Fruit fly (Drosophila melanogaster): ENCODE data around the gene Trmt61.
A peak's percentile ranks its signal among the peaks of the same experiment; 100 is the strongest.

Trmt61 gene

dm6 chr3R:26103440-26103839 is 44.1 kb downstream of the Trmt61 start (continued):
- TF ChIP-seq HmgZ (tag; optimal IDR thresholded peaks at IDR 0.05) (peak; percentile 62), CHES-1-like (GFP tag; optimal IDR thresholded peaks at IDR 0.05) (no peak), hkb (optimal IDR thresholded peaks at IDR 0.05) (no peak), hkb (GFP tag; IDR thresholded peaks at IDR 0.05) (no peak), Eip74EF (GFP tag; optimal IDR thresholded peaks at IDR 0.05) (peak in 1 of 2 experiments; percentile 56), chinmo (GFP tag; IDR thresholded peaks at IDR 0.05; ENCODE audit: partially characterized antibody) (peak; percentile 81; the same call in 2 of the 4 replicates), CG6654 (GFP tag; optimal IDR thresholded peaks at IDR 0.05) (no peak), CG7745 (tag; optimal IDR thresholded peaks at IDR 0.05) (no peak), HHEX (GFP tag; optimal IDR thresholded peaks at IDR 0.05) (no peak), Dek (tag; optimal IDR thresholded peaks at IDR 0.05) (peak; percentile 13), dysf (GFP tag; IDR thresholded peaks at IDR 0.05) (no peak), dan (GFP tag; IDR thresholded peaks at IDR 0.05) (no peak), fd64A (GFP tag; optimal IDR thresholded peaks at IDR 0.05) (no peak), pzg (GFP tag; optimal IDR thresholded peaks at IDR 0.05) (peak; percentile 46), CG15514 (GFP tag; optimal IDR thresholded peaks at IDR 0.05) (peak; percentile 3), CG17328 (GFP tag; IDR thresholded peaks at IDR 0.05) (no peak), nmo (GFP tag; optimal IDR thresholded peaks at IDR 0.05) (peak; percentile 6), CG12769 (tag; optimal IDR thresholded peaks at IDR 0.05) (no peak), tup (GFP tag; optimal IDR thresholded peaks at IDR 0.05) (no peak), CTCF (GFP tag; optimal IDR thresholded peaks at IDR 0.05) (peak; percentile 48), Ets97D (GFP tag; optimal IDR thresholded peaks at IDR 0.05) (peak; percentile 12), CoRest (tag; optimal IDR thresholded peaks at IDR 0.05) (peak; percentile 35), CG1603 (tag; optimal IDR thresholded peaks at IDR 0.05) (peak; percentile 31), CG1792 (GFP tag; optimal IDR thresholded peaks at IDR 0.05) (no peak), Gsc (GFP tag; IDR thresholded peaks at IDR 0.05) (no peak), Lhr (GFP tag; optimal IDR thresholded peaks at IDR 0.05) (peak; percentile 30), kni (GFP tag; optimal IDR thresholded peaks at IDR 0.05) (no peak), CG8290 (GFP tag; optimal IDR thresholded peaks at IDR 0.05) (no peak), CG8290 (tag; optimal IDR thresholded peaks at IDR 0.05) (peak in 1 of 2 experiments; percentile 17), sd (tag; optimal IDR thresholded peaks at IDR 0.05) (peak; percentile 94), Med (GFP tag) (peak; percentile 52), Gug (GFP tag; IDR thresholded peaks at IDR 0.05) (no peak), mam (GFP tag; optimal IDR thresholded peaks at IDR 0.05) (no peak), pan (optimal IDR thresholded peaks at IDR 0.05) (no peak), pan (GFP tag; optimal IDR thresholded peaks at IDR 0.05 in 1 of 2, IDR thresholded peaks at IDR 0.05 in 1 of 2) (no peak), CG34422 (GFP tag; IDR thresholded peaks at IDR 0.05) (no peak), Opbp (GFP tag; IDR thresholded peaks at IDR 0.05; ENCODE audit: partially characterized antibody) (peak; percentile 17; the same call in 1 of the 3 replicates), knrl (GFP tag; IDR thresholded peaks at IDR 0.05; ENCODE audit: partially characterized antibody) (peak; percentile 42; the same call in 1 of the 3 replicates), CG11504 (tag; optimal IDR thresholded peaks at IDR 0.05) (peak; percentile 65), D19B (GFP tag; optimal IDR thresholded peaks at IDR 0.05) (no peak)

DNA sequence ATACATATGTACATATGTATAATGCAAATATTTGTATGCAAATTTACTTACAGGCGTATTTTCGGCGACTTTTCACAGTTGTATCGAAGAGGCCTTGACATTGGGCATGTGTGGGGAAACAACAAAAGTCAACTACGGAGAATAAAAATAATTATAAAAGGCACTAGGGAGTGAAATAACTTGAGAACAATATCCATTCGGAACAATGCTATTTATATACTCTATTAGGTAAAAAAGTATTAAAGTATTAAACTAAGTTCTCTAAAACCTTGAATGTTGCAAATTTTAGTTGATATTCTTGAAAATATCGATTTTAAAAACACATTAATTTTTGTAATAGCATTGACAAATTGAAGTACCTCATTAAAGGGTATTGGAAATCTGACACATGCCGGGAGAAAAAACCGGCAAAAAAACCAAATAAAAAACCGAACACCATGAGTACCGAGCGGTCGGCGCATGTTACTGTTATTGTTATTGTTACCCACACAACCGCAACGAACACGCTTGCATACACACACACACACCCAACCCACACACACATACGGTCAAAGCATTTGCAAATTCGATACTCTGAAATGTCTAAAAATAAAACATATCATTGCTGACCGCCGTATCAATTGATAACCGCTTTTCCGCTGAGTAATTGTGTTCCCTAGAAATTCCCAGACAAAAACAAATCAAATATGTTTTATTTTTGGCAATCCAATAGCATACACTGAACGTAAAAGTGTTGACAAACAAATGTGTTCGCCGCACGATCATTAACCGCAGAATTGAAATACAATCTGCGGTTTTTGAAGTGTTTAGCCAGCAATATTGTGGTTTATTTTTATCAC is 45.2 kb downstream of the Trmt61 start:
- TF ChIP-seq CTCF (GFP tag; optimal IDR thresholded peaks at IDR 0.05) = no peak
- no peak for TF ChIP-seq Oli (tag; optimal IDR thresholded peaks at IDR 0.05)
- TF ChIP-seq chm (GFP tag; IDR thresholded peaks at IDR 0.05) = no peak
- no peak for TF ChIP-seq CG9797 (GFP tag; optimal IDR thresholded peaks at IDR 0.05)
- TF ChIP-seq stc (GFP tag; IDR thresholded peaks at IDR 0.05) = no peak
- no peak for TF ChIP-seq CG7357 (GFP tag; IDR thresholded peaks at IDR 0.05)
- no peak for TF ChIP-seq CG18476 (GFP tag; optimal IDR thresholded peaks at IDR 0.05)
- no peak for TF ChIP-seq odd (GFP tag; optimal IDR thresholded peaks at IDR 0.05)
- 0 out of 4 replicates have a peak, but pooled peaks have one; percentile 30 for TF ChIP-seq chinmo (GFP tag; IDR thresholded peaks at IDR 0.05; ENCODE audit: partially characterized antibody)
- TF ChIP-seq gfzf (GFP tag; optimal IDR thresholded peaks at IDR 0.05) = no peak
- TF ChIP-seq CG17802 (tag; optimal IDR thresholded peaks at IDR 0.05) = no peak
- TF ChIP-seq CG14050 (GFP tag; IDR thresholded peaks at IDR 0.05) = no peak
- TF ChIP-seq insv (GFP tag; optimal IDR thresholded peaks at IDR 0.05) = no peak
